Fruit fly (Drosophila melanogaster) whole organism, wandering third instar larva: Measurements from ENCODE around the gene Rab3GAP1.

Experiments
- CG32264 ChIP-seq: fragments of 200-800 bp; sonication (Bioruptor generic); optimal IDR thresholded peaks from 2 replicates; lab custom pipeline; 2016; ENCODE audit warnings: missing biosample characterization, missing genetic modification characterization
- Dfd ChIP-seq: fragments of >200 bp; optimal IDR thresholded peaks from 2 replicates; lab custom pipeline; 2017; ENCODE audit warnings: missing biosample characterization, missing genetic modification characterization
- Dif ChIP-seq: fragments of 200-275, 200-300 bp; sonication (Bioruptor generic); optimal IDR thresholded peaks from 2 replicates; lab custom pipeline; 2018; ENCODE audit warnings: missing biosample characterization, missing genetic modification characterization; ENCODE audit not compliant: partially characterized antibody
- GATAd ChIP-seq: sonication (Bioruptor generic); optimal IDR thresholded peaks from 2 replicates; lab custom pipeline; 2016; ENCODE audit warnings: missing biosample characterization, missing genetic modification characterization
- HLH106 ChIP-seq: fragments of 200-800 bp; optimal IDR thresholded peaks from 3 replicates; lab custom pipeline; 2019; ENCODE audit warnings: missing biosample characterization, mild to moderate bottlenecking, missing genetic modification characterization, moderate library complexity
- Hnf4 ChIP-seq: fragments of 200-800 bp; sonication (Bioruptor generic); optimal IDR thresholded peaks from 2 replicates; lab custom pipeline; 2016; ENCODE audit warnings: missing biosample characterization, mild to moderate bottlenecking, missing genetic modification characterization
- Hr78 ChIP-seq: fragments of >200 bp; optimal IDR thresholded peaks from 2 replicates; lab custom pipeline; 2017; ENCODE audit warnings: missing biosample characterization, missing genetic modification characterization
- Hr83 ChIP-seq: fragments of 200-300 bp; sonication (Bioruptor generic); optimal IDR thresholded peaks from 2 replicates; lab custom pipeline; 2016; ENCODE audit warnings: missing biosample characterization, mild to moderate bottlenecking, missing genetic modification characterization, moderate library complexity; ENCODE audit not compliant: poor library complexity, severe bottlenecking
- Mio ChIP-seq: sonication (Bioruptor generic); optimal IDR thresholded peaks from 2 replicates; lab custom pipeline; 2016; ENCODE audit warnings: missing biosample characterization, missing genetic modification characterization
- N ChIP-seq: fragments of >200 bp; optimal IDR thresholded peaks from 2 replicates; lab custom pipeline; 2018; ENCODE audit warnings: missing biosample characterization, missing external identifiers, missing genetic modification characterization
- OdsH ChIP-seq: fragments of 200-800 bp; sonication (Bioruptor generic); optimal IDR thresholded peaks from 2 replicates; lab custom pipeline; 2016; ENCODE audit warnings: missing biosample characterization, mild to moderate bottlenecking, missing genetic modification characterization
- Rel ChIP-seq, 2 experiments: fragments of 200-800 bp; sonication (Bioruptor generic) in 1 of 2; optimal IDR thresholded peaks; 2 replicates in 1 of 2; 3 replicates in 1 of 2; lab custom pipeline; 2016 to 2019; ENCODE audit warnings: mild to moderate bottlenecking in 2 of 2, missing biosample characterization in 2 of 2, missing genetic modification characterization in 2 of 2, moderate library complexity in 1 of 2
- Sp1 ChIP-seq: fragments of 200-800 bp; sonication (Bioruptor generic); optimal IDR thresholded peaks from 3 replicates; lab custom pipeline; 2019; ENCODE audit warnings: missing biosample characterization, mild to moderate bottlenecking, missing genetic modification characterization, moderate library complexity
- Vsx2 ChIP-seq: fragments of 200-300, 225-300 bp; sonication (Bioruptor generic); optimal IDR thresholded peaks from 2 replicates; lab custom pipeline; 2018; ENCODE audit warnings: missing biosample characterization, missing genetic modification characterization; ENCODE audit not compliant: partially characterized antibody
- br ChIP-seq: fragments of 200-800 bp; sonication (Bioruptor generic); optimal IDR thresholded peaks from 2 replicates; lab custom pipeline; 2016; ENCODE audit warnings: missing biosample characterization, missing genetic modification characterization
- brk ChIP-seq: fragments of 200-800 bp; sonication (Bioruptor generic); optimal IDR thresholded peaks from 2 replicates; lab custom pipeline; 2016; ENCODE audit warnings: missing biosample characterization, mild to moderate bottlenecking, missing genetic modification characterization
- dl ChIP-seq, 2 experiments: fragments of 175-275, 200-275 bp in 1 of 2; fragments of 200-275 bp in 1 of 2; sonication (Bioruptor generic); optimal IDR thresholded peaks; lab custom pipeline; 2018; ENCODE audit warnings: mild to moderate bottlenecking in 2 of 2, missing biosample characterization in 2 of 2, missing genetic modification characterization in 2 of 2, moderate library complexity in 2 of 2; ENCODE audit not compliant: partially characterized antibody in 2 of 2, insufficient read depth in 1 of 2
- dmrt93B ChIP-seq: fragments of 200-800 bp; sonication (Bioruptor generic); optimal IDR thresholded peaks from 2 replicates; lab custom pipeline; 2018; ENCODE audit warnings: missing biosample characterization, mild to moderate bottlenecking, missing genetic modification characterization
- dsf ChIP-seq: sonication (Bioruptor generic); optimal IDR thresholded peaks from 2 replicates; lab custom pipeline; 2016; ENCODE audit warnings: missing biosample characterization, missing genetic modification characterization, borderline replicate concordance
- ey ChIP-seq: fragments of 200-800 bp; sonication (Bioruptor generic); optimal IDR thresholded peaks from 2 replicates; lab custom pipeline; 2016; ENCODE audit warnings: missing biosample characterization, missing genetic modification characterization
- foxo ChIP-seq, 2 experiments: fragments of 200-800 bp; sonication (Bioruptor generic); optimal IDR thresholded peaks; 2 replicates in 1 of 2; 3 replicates in 1 of 2; lab custom pipeline; 2016 to 2017; ENCODE audit warnings: missing biosample characterization in 2 of 2, missing genetic modification characterization in 2 of 2
- fru ChIP-seq: fragments of 200-800 bp; sonication (Bioruptor generic); optimal IDR thresholded peaks from 3 replicates; lab custom pipeline; 2016; ENCODE audit warnings: missing biosample characterization, mild to moderate bottlenecking, missing genetic modification characterization
- h ChIP-seq: fragments of 200-800 bp; sonication (Bioruptor generic); optimal IDR thresholded peaks from 3 replicates; lab custom pipeline; 2016; ENCODE audit warnings: missing biosample characterization, mild to moderate bottlenecking, missing genetic modification characterization
- jim ChIP-seq: fragments of 175-275, 200-325 bp; sonication (Bioruptor generic); optimal IDR thresholded peaks from 2 replicates; lab custom pipeline; 2016; ENCODE audit warnings: missing biosample characterization, mild to moderate bottlenecking, missing genetic modification characterization
- psq ChIP-seq: fragments of 200-800 bp; sonication (Bioruptor generic); optimal IDR thresholded peaks from 3 replicates; lab custom pipeline; 2017; ENCODE audit warnings: missing biosample characterization, mild to moderate bottlenecking, missing genetic modification characterization, moderate library complexity
- rgr ChIP-seq: fragments of 200-800 bp; sonication (Bioruptor generic); optimal IDR thresholded peaks from 3 replicates; lab custom pipeline; 2016; ENCODE audit warnings: missing biosample characterization, mild to moderate bottlenecking, missing genetic modification characterization
- sv ChIP-seq: fragments of 200-800 bp; sonication (Bioruptor generic); optimal IDR thresholded peaks from 3 replicates; lab custom pipeline; 2016; ENCODE audit warnings: missing biosample characterization, missing genetic modification characterization
- woc ChIP-seq: sonication (Bioruptor generic); optimal IDR thresholded peaks from 2 replicates; lab custom pipeline; 2016; ENCODE audit warnings: missing biosample characterization, mild to moderate bottlenecking, missing genetic modification characterization

Rab3GAP1 gene

DNA sequence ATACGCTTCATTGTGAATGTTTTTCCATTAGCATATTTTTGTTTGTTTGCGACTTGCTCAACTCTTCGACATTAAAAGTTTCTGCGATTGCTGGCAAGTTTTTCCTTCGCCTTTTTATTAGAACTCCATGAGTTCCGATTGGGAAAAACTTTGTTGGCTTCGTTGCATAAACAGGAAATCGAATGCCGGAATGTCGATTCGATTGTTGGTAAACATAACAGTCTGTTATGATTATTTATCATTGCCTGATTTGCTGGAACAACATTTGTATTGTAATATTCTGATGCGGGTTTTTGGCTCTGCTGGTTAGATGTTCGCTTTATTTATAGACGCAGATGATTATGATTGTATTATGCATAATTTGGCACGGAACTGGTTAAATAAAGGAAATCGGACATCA, 31.2 kb downstream of the Rab3GAP1 start:
- TF ChIP-seq HLH106 (no peak), Hr83 (GFP tag; lab: Kevin White, UChicago) (no peak), psq (GFP tag; lab: Kevin White, UChicago) (no peak), woc (GFP tag; lab: Kevin White, UChicago) (no peak), Sp1 (GFP tag; lab: Kevin White, UChicago) (no peak), Vsx2 (GFP tag; lab: Kevin White, UChicago) (no peak), h (no peak), Mio (GFP tag; lab: Kevin White, UChicago) (no peak), dsf (GFP tag; lab: Kevin White, UChicago) (no peak), Hr78 (no peak), ey (GFP tag; lab: Kevin White, UChicago) (no peak), fru (GFP tag; lab: Kevin White, UChicago) (no peak), Hnf4 (GFP tag; lab: Kevin White, UChicago) (no peak)

DNA sequence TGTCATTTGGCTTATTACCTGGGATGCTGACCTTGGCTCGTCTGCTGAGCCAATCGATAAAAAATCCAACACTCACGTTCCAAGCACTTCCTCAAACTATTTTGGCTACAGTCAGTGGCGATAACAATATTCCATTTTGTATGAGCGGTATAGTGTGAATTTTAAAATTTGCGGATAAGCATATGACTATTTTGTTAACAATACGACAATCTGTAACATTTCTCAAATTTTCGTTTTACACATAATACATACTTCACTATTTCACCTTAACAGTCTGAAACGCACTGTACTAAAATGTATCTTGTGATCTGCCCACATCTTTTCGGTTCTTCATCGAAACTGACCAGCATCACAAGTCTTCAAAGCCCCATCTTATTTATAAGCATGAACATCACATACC, 31.7 kb downstream of the Rab3GAP1 start:
- TF ChIP-seq dsf (GFP tag; lab: Kevin White, UChicago) (no peak), Dfd (no peak), h (peak; percentile 34), GATAd (GFP tag; lab: Kevin White, UChicago) (no peak), sv (peak; percentile 36), OdsH (peak; percentile 25), dl (GFP tag; optimal IDR thresholded peaks at IDR 0.05; lab: Kevin White, UChicago; ENCODE audit: insufficient read depth in 1 of 2, partially characterized antibody in 2 of 2) (no peak), ey (GFP tag; lab: Kevin White, UChicago) (peak; percentile 3), Hr83 (GFP tag; lab: Kevin White, UChicago) (no peak), CG32264 (GFP tag; lab: Kevin White, UChicago) (no peak), N (GFP tag; lab: Kevin White, UChicago) (no peak), foxo (GFP tag; optimal IDR thresholded peaks at IDR 0.05; lab: Kevin White, UChicago) (peak in 1 of 2 experiments; percentile 37), brk (GFP tag; lab: Kevin White, UChicago) (no peak), fru (GFP tag; lab: Kevin White, UChicago) (peak; percentile 6)

DNA sequence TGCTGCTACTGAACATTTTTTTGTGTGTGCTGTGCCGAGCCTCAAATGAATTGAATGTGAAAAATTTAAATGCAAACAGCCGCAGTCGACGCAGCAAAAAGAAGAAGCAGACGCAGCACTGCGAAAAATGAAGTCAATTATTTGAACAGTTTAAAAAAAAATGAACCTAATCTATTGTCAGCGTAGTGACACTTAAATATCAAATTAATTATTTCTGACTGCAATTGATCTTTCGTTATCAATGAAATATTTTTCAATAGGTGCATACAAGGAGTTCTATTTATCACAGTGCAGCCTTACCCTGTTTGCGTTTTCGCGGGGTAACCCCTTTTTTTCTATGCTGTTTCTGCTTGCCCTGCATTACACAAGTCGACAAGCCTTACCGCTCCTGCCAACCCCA, 35.4 kb downstream of the Rab3GAP1 start:
- peak; percentile 56 for TF ChIP-seq fru (GFP tag; lab: Kevin White, UChicago)
- TF ChIP-seq br (GFP tag; lab: Kevin White, UChicago), result no peak
- no peak for TF ChIP-seq jim (GFP tag; lab: Kevin White, UChicago)
- TF ChIP-seq CG32264 (GFP tag; lab: Kevin White, UChicago), result peak; percentile 13
- peak; percentile 8 for TF ChIP-seq psq (GFP tag; lab: Kevin White, UChicago)
- peak in 1 of 2 experiments; percentile 70 for TF ChIP-seq foxo (GFP tag; optimal IDR thresholded peaks at IDR 0.05; lab: Kevin White, UChicago)
- peak; percentile 10 for TF ChIP-seq Sp1 (GFP tag; lab: Kevin White, UChicago)
- peak; percentile 55 for TF ChIP-seq HLH106
- no peak for TF ChIP-seq Vsx2 (GFP tag; lab: Kevin White, UChicago)
- TF ChIP-seq rgr (GFP tag; lab: Kevin White, UChicago), result peak; percentile 58
- no peak for TF ChIP-seq sv
- TF ChIP-seq Dfd, result no peak
- peak; percentile 26 for TF ChIP-seq Hr83 (GFP tag; lab: Kevin White, UChicago)
- TF ChIP-seq woc (GFP tag; lab: Kevin White, UChicago), result peak; percentile 9
- TF ChIP-seq Dif (GFP tag; lab: Kevin White, UChicago), result no peak
- no peak for TF ChIP-seq dl (GFP tag; optimal IDR thresholded peaks at IDR 0.05; lab: Kevin White, UChicago; ENCODE audit: insufficient read depth in 1 of 2, partially characterized antibody in 2 of 2)
- peak; percentile 71 for TF ChIP-seq h
- TF ChIP-seq Rel (GFP tag; optimal IDR thresholded peaks at IDR 0.05; lab: Kevin White, UChicago), result no peak
- TF ChIP-seq Rel (tag; optimal IDR thresholded peaks at IDR 0.05; lab: Kevin White, UChicago), result peak; percentile 49
- peak; percentile 25 for TF ChIP-seq dmrt93B (GFP tag; lab: Kevin White, UChicago)
- TF ChIP-seq dsf (GFP tag; lab: Kevin White, UChicago), result no peak
- TF ChIP-seq ey (GFP tag; lab: Kevin White, UChicago), result peak; percentile 63

DNA sequence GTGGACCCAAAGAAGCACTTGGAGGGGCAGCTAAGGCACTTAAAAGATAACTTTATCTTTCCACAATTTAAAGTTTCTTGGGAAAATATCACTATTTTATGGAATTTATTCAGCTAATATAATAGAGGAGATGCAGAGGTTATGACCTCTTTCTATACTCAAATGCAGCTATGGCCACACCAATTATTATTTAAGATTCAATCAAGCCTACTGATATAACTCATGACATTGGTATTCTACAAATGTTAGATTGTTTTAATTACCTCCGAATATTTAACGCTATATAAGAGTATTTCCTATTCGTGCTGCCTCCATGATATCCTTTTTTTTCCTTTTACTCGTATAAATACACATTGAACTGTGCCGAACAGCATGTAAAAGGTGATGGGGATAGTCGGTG, 36.9 kb downstream of the Rab3GAP1 start:
- TF ChIP-seq psq (GFP tag; lab: Kevin White, UChicago) (peak; percentile 22), dmrt93B (GFP tag; lab: Kevin White, UChicago) (no peak)
